Fruit fly (Drosophila melanogaster): Measurements from ENCODE around the gene CG5805.

The CG5805 gene

DNA sequence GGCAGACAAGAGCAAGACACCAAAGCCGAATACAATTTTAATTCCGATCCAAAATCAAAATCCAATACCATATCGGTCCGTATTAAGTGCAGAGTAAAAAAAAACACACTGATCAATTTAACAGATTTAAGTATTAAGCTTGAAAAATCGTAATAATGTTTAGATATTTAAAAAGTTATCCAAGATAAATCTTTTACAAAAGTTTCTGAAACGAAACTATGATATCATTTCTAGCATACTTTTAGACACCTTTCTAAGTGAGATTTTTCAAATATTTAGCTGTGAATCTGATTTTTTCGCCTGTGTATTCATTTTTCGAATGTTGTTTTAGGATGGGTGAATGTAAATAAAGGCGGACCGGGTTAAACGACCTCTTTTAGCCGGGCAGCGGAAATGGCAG is 10.1 kb downstream of the CG5805 start:
- peak; percentile 3 for TF ChIP-seq net (GFP tag; optimal IDR thresholded peaks at IDR 0.05)
- TF ChIP-seq esn (GFP tag; optimal IDR thresholded peaks at IDR 0.05), result no peak
- TF ChIP-seq CG11762 (GFP tag; optimal IDR thresholded peaks at IDR 0.05; ENCODE audit: insufficient read depth), result no peak
- peak; percentile 12 for TF ChIP-seq achi (GFP tag; optimal IDR thresholded peaks at IDR 0.05)
- peak; percentile 5 for TF ChIP-seq pdm3 (GFP tag; optimal IDR thresholded peaks at IDR 0.05)
- peak; percentile 32 for TF ChIP-seq svp (GFP tag)
- peak; percentile 89 for TF ChIP-seq Hr4 (GFP tag; optimal IDR thresholded peaks at IDR 0.05)
- no peak for TF ChIP-seq Hr39 (GFP tag; optimal IDR thresholded peaks at IDR 0.05)
- peak; percentile 12 for TF ChIP-seq Lpt (GFP tag; optimal IDR thresholded peaks at IDR 0.05)
- peak; percentile 70 for TF ChIP-seq CG4318 (GFP tag; optimal IDR thresholded peaks at IDR 0.05)
- peak; percentile 77 for TF ChIP-seq CG8119 (GFP tag; IDR thresholded peaks at IDR 0.05)
- TF ChIP-seq CG15336 (GFP tag; IDR thresholded peaks at IDR 0.05), result peak; percentile 59; the same call in 1 of the 2 replicates
- peak; percentile 84 for TF ChIP-seq CG32006 (GFP tag; optimal IDR thresholded peaks at IDR 0.05)
- TF ChIP-seq Eip78C (GFP tag), result peak; percentile 80
- TF ChIP-seq OdsH (GFP tag; optimal IDR thresholded peaks at IDR 0.05), result peak; percentile 20

- TF ChIP-seq CG3032 (tag; optimal IDR thresholded peaks at IDR 0.05) (no peak), Sox15 (GFP tag; optimal IDR thresholded peaks at IDR 0.05) (no peak), Lpt (GFP tag; optimal IDR thresholded peaks at IDR 0.05) (no peak), Ets21C (GFP tag; optimal IDR thresholded peaks at IDR 0.05) (no peak), CG8119 (GFP tag; IDR thresholded peaks at IDR 0.05) (peak; percentile 63; the same call in 2 of the 3 replicates), CG4318 (GFP tag; optimal IDR thresholded peaks at IDR 0.05) (no peak), vri (GFP tag; optimal IDR thresholded peaks at IDR 0.05) (no peak), esn (GFP tag; optimal IDR thresholded peaks at IDR 0.05) (no peak), fkh (GFP tag; optimal IDR thresholded peaks at IDR 0.05) (no peak), Blimp-1 (GFP tag; optimal IDR thresholded peaks at IDR 0.05) (no peak), CG9139 (GFP tag; optimal IDR thresholded peaks at IDR 0.05) (no peak), cyc (GFP tag; optimal IDR thresholded peaks at IDR 0.05) (no peak), spab (GFP tag; optimal IDR thresholded peaks at IDR 0.05) (no peak), CG1621 (tag; optimal IDR thresholded peaks at IDR 0.05) (no peak), CG31627 (GFP tag; optimal IDR thresholded peaks at IDR 0.05) (no peak), Eip93F (GFP tag; optimal IDR thresholded peaks at IDR 0.05) (no peak), lz (GFP tag; optimal IDR thresholded peaks at IDR 0.05) (no peak), fd85E (GFP tag; optimal IDR thresholded peaks at IDR 0.05) (no peak), salr (GFP tag; optimal IDR thresholded peaks at IDR 0.05) (no peak), acj6 (GFP tag; optimal IDR thresholded peaks at IDR 0.05) (no peak), Sox102F (GFP tag; optimal IDR thresholded peaks at IDR 0.05) (no peak), Ets96B (tag; optimal IDR thresholded peaks at IDR 0.05) (no peak), eg (GFP tag; IDR thresholded peaks at IDR 0.05) (peak; percentile 64), CG15336 (GFP tag; IDR thresholded peaks at IDR 0.05) (peak; percentile 11; the same call in 1 of the 2 replicates), Smox (GFP tag; optimal IDR thresholded peaks at IDR 0.05) (no peak), Eip78C (GFP tag) (peak; percentile 69), CG8319 (GFP tag; optimal IDR thresholded peaks at IDR 0.05) (no peak), Sox14 (GFP tag; optimal IDR thresholded peaks at IDR 0.05) (no peak), svp (GFP tag) (peak; percentile 3), CG6276 (GFP tag; optimal IDR thresholded peaks at IDR 0.05) (peak; percentile 36), CG32006 (GFP tag; optimal IDR thresholded peaks at IDR 0.05) (peak; percentile 54), CG3919 (GFP tag; optimal IDR thresholded peaks at IDR 0.05) (no peak), CG6854 (GFP tag; optimal IDR thresholded peaks at IDR 0.05) (no peak), CG6792 (GFP tag; optimal IDR thresholded peaks at IDR 0.05) (no peak), CG34406 (GFP tag; optimal IDR thresholded peaks at IDR 0.05) (no peak), dsx (GFP tag; optimal IDR thresholded peaks at IDR 0.05; ENCODE audit: poor library complexity, severe bottlenecking) (no peak), net (GFP tag; optimal IDR thresholded peaks at IDR 0.05) (peak; percentile 41), CG8632 (GFP tag; optimal IDR thresholded peaks at IDR 0.05) (no peak)
Measured at dm6 chr3R:24773422-24773821, 13.8 kb downstream of the CG5805 start.

All from whole organism, prepupa.